Fruit fly (Drosophila melanogaster) whole organism, embryonic: ENCODE measurements around the gene CG5500.

Experiments
- Atf-2 ChIP-seq: fragments of 200-800 bp; sonication (Bioruptor generic); optimal IDR thresholded peaks from 2 replicates; lab custom pipeline; 2016; ENCODE audit warnings: missing biosample characterization, missing genetic modification characterization
- CG1024 ChIP-seq: fragments of 200-800 bp; sonication (Bioruptor generic); IDR thresholded peaks from 2 replicates; pipeline ENCODE4 v1.3.6; 2022; ENCODE audit warnings: missing biosample characterization, missing genetic modification characterization
- CG11560 ChIP-seq: fragments of 200-800 bp; sonication (Bioruptor generic); IDR thresholded peaks from 3 replicates; pipeline ENCODE4 v1.3.6; 2022; ENCODE audit warnings: missing biosample characterization, missing genetic modification characterization
- CG12744 ChIP-seq: fragments of 200-800 bp; sonication (Bioruptor generic); optimal IDR thresholded peaks from 2 replicates; lab custom pipeline; 2016; ENCODE audit warnings: missing biosample characterization, missing genetic modification characterization
- CG12942 ChIP-seq: fragments of 200-800 bp; sonication (Bioruptor generic); optimal IDR thresholded peaks from 3 replicates; lab custom pipeline; 2016; ENCODE audit warnings: missing biosample characterization, missing genetic modification characterization
- CG14860 ChIP-seq: fragments of 200-800 bp; sonication (Bioruptor generic); IDR thresholded peaks from 3 replicates; pipeline ENCODE4 v1.3.6; 2022; ENCODE audit warnings: missing biosample characterization, missing genetic modification characterization; ENCODE audit not compliant: partially characterized antibody
- CG17359 ChIP-seq: fragments of 200-800 bp; sonication (Bioruptor generic); optimal IDR thresholded peaks from 3 replicates; lab custom pipeline; 2018; ENCODE audit warnings: missing biosample characterization, mild to moderate bottlenecking, missing genetic modification characterization, moderate library complexity
- CG17829 ChIP-seq: fragments of 200-800 bp; optimal IDR thresholded peaks from 2 replicates; lab custom pipeline; 2019; ENCODE audit warnings: missing biosample characterization, mild to moderate bottlenecking, missing genetic modification characterization, moderate library complexity
- CG18011 ChIP-seq: fragments of 200-800 bp; sonication (Bioruptor generic); optimal IDR thresholded peaks from 2 replicates; lab custom pipeline; 2017; ENCODE audit warnings: missing biosample characterization, missing genetic modification characterization, mild to moderate bottlenecking, moderate library complexity, missing genotype
- CG18764 ChIP-seq: fragments of 200-800 bp; sonication (Bioruptor generic); optimal IDR thresholded peaks from 3 replicates; lab custom pipeline; 2016; ENCODE audit warnings: missing biosample characterization, missing genetic modification characterization
- CG2129 ChIP-seq: fragments of 200-800 bp; sonication (Bioruptor generic); IDR thresholded peaks from 2 replicates; pipeline ENCODE4 v1.3.6; 2022; ENCODE audit warnings: missing biosample characterization, missing genetic modification characterization; ENCODE audit not compliant: partially characterized antibody
- CG33557 ChIP-seq: fragments of 200-800 bp; sonication (Bioruptor generic); optimal IDR thresholded peaks from 2 replicates; lab custom pipeline; 2019; ENCODE audit warnings: missing biosample characterization, mild to moderate bottlenecking, missing genetic modification characterization, moderate library complexity
- CG3726 ChIP-seq: fragments of 200-800 bp; sonication (Bioruptor generic); IDR thresholded peaks from 3 replicates; pipeline ENCODE4, ENCODE4 v1.3.6; 2022; ENCODE audit warnings: missing biosample characterization, missing genetic modification characterization
- CG6175 ChIP-seq: fragments of 200-800 bp; sonication (Bioruptor generic); IDR thresholded peaks from 3 replicates; pipeline ENCODE4 v1.3.6; 2022; ENCODE audit warnings: missing biosample characterization, missing genetic modification characterization
- CG6254 ChIP-seq: fragments of 200-800 bp; sonication (Bioruptor generic); optimal IDR thresholded peaks from 3 replicates; lab custom pipeline; 2017; ENCODE audit warnings: mild to moderate bottlenecking, missing biosample characterization, missing genetic modification reagents, missing genetic modification characterization
- CG6791 ChIP-seq: fragments of 200-800 bp; sonication (Bioruptor generic); IDR thresholded peaks from 3 replicates; pipeline ENCODE4 v1.3.6; 2022; ENCODE audit warnings: missing biosample characterization, missing genetic modification characterization; ENCODE audit not compliant: partially characterized antibody
- CG7357 ChIP-seq: fragments of 200-800 bp; sonication (Bioruptor generic); IDR thresholded peaks from 3 replicates; pipeline ENCODE4 v1.3.6; 2022; ENCODE audit warnings: missing biosample characterization, missing genetic modification characterization
- CG7987 ChIP-seq: fragments of 200-800 bp; sonication (Bioruptor generic); optimal IDR thresholded peaks from 2 replicates; lab custom pipeline; 2018; ENCODE audit warnings: missing biosample characterization, mild to moderate bottlenecking, missing genetic modification characterization, moderate library complexity
- CG8290 ChIP-seq, 3 experiments: fragments of 200-800 bp; sonication (Bioruptor generic); optimal IDR thresholded peaks; 2 replicates each; lab custom pipeline; 2016 to 2019; ENCODE audit warnings: missing biosample characterization in 3 of 3, missing genetic modification characterization in 3 of 3, mild to moderate bottlenecking in 2 of 3, moderate library complexity in 1 of 3
- CG9932 ChIP-seq: fragments of 200-800 bp; sonication (Bioruptor generic); IDR thresholded peaks from 2 replicates; pipeline ENCODE4 v1.3.6; 2022; ENCODE audit warnings: missing biosample characterization, missing genetic modification characterization
- Dbx ChIP-seq: fragments of 200-800 bp; sonication (Bioruptor generic); IDR thresholded peaks from 3 replicates; pipeline ENCODE4 v1.3.6; 2022; ENCODE audit warnings: missing biosample characterization, missing genetic modification characterization
- Dip3 ChIP-seq: fragments of 200-800 bp; sonication (Bioruptor generic); optimal IDR thresholded peaks from 3 replicates; lab custom pipeline; 2016; ENCODE audit warnings: missing biosample characterization, missing genetic modification characterization
- H15 ChIP-seq: fragments of 200-800 bp; sonication (Bioruptor generic); IDR thresholded peaks from 3 replicates; pipeline ENCODE4 v1.3.6; 2022; ENCODE audit warnings: missing biosample characterization, missing genetic modification characterization
- HLH3B ChIP-seq: fragments of 200-800 bp; sonication (Bioruptor generic); IDR thresholded peaks from 2 replicates; pipeline ENCODE4 v1.3.6; 2022; ENCODE audit warnings: missing biosample characterization, missing genetic modification characterization
- HLH54F ChIP-seq: fragments of 200-800 bp; sonication (Bioruptor generic); optimal IDR thresholded peaks from 3 replicates; lab custom pipeline; 2016; ENCODE audit warnings: missing biosample characterization, missing genetic modification characterization
- Hand ChIP-seq: fragments of 200-800 bp; sonication (Bioruptor generic); optimal IDR thresholded peaks from 2 replicates; lab custom pipeline; 2017; ENCODE audit warnings: mild to moderate bottlenecking, missing biosample characterization, missing genetic modification reagents, missing genetic modification characterization
- Hr51 ChIP-seq, 2 experiments: fragments of 200-800 bp; sonication (Bioruptor generic); optimal IDR thresholded peaks; 2 replicates in 1 of 2; 3 replicates in 1 of 2; lab custom pipeline; 2016 to 2018; ENCODE audit warnings: missing biosample characterization in 2 of 2, missing genetic modification characterization in 2 of 2, mild to moderate bottlenecking in 1 of 2, moderate library complexity in 1 of 2
- Lhr ChIP-seq: fragments of 200-800 bp; sonication (Bioruptor generic); optimal IDR thresholded peaks from 3 replicates; lab custom pipeline; 2017; ENCODE audit warnings: mild to moderate bottlenecking, missing biosample characterization, missing genetic modification reagents, missing genetic modification characterization
- Med ChIP-seq: fragments of 200-800 bp; sonication (Bioruptor generic); peaks from one replicate; lab custom pipeline; 2016; ENCODE audit warnings: missing biosample characterization, missing genetic modification characterization, mild to moderate bottlenecking, inconsistent platforms, moderate library complexity
- Opbp ChIP-seq: fragments of 200-800 bp; sonication (Bioruptor generic); IDR thresholded peaks from 3 replicates; pipeline ENCODE4 v1.3.6; 2022; ENCODE audit warnings: missing biosample characterization, missing genetic modification characterization; ENCODE audit not compliant: partially characterized antibody
- Poxn ChIP-seq: fragments of 200-800 bp; sonication (Bioruptor generic); IDR thresholded peaks from 2 replicates; pipeline ENCODE4 v1.3.6; 2022; ENCODE audit warnings: missing biosample characterization, missing genetic modification characterization
- Sin3A ChIP-seq: fragments of >200 bp; optimal IDR thresholded peaks from 2 replicates; lab custom pipeline; 2018
- Tbp ChIP-seq: fragments of >200 bp; optimal IDR thresholded peaks from 2 replicates; lab custom pipeline; 2018; ENCODE audit warnings: missing biosample characterization, missing genetic modification characterization
- Usf ChIP-seq: fragments of 200-800 bp; sonication (Bioruptor generic); optimal IDR thresholded peaks from 2 replicates; lab custom pipeline; 2017; ENCODE audit warnings: missing genotype, missing biosample characterization, missing genetic modification characterization
- ac ChIP-seq: fragments of 200-800 bp; sonication (Bioruptor generic); optimal IDR thresholded peaks from 3 replicates; lab custom pipeline; 2017; ENCODE audit warnings: missing biosample characterization, mild to moderate bottlenecking, missing genetic modification characterization
- bowl ChIP-seq: fragments of 200-800 bp; sonication (Bioruptor generic); IDR thresholded peaks from 2 replicates; pipeline ENCODE4 v1.3.6; 2022; ENCODE audit warnings: missing biosample characterization, missing genetic modification characterization
- cas ChIP-seq: fragments of 200-800 bp; sonication (Bioruptor generic); IDR thresholded peaks from 2 replicates; pipeline ENCODE4 v1.3.6; 2022; ENCODE audit warnings: missing biosample characterization, missing genetic modification characterization
- danr ChIP-seq: fragments of 200-800 bp; sonication (Bioruptor generic); IDR thresholded peaks from 2 replicates; pipeline ENCODE4 v1.3.6; 2022; ENCODE audit warnings: missing biosample characterization, missing genetic modification characterization
- emc ChIP-seq: fragments of 200-800 bp; sonication (Bioruptor generic); optimal IDR thresholded peaks from 2 replicates; lab custom pipeline; 2016; ENCODE audit warnings: missing biosample characterization, missing genetic modification characterization
- ems ChIP-seq: fragments of 200-800 bp; sonication (Bioruptor generic); optimal IDR thresholded peaks from 3 replicates; lab custom pipeline; 2016; ENCODE audit warnings: missing biosample characterization, missing genetic modification characterization
- fu2 ChIP-seq: fragments of 200-800 bp; sonication (Bioruptor generic); optimal IDR thresholded peaks from 2 replicates; lab custom pipeline; 2016; ENCODE audit warnings: missing biosample characterization, missing genetic modification characterization
- gce ChIP-seq: fragments of 200-800 bp; sonication (Bioruptor generic); IDR thresholded peaks from 3 replicates; pipeline ENCODE4 v1.3.6; 2022; ENCODE audit warnings: missing biosample characterization, missing genetic modification characterization
- ham ChIP-seq: fragments of 200-800 bp; sonication (Bioruptor generic); IDR thresholded peaks from 2 replicates; pipeline ENCODE4 v1.3.6; 2022; ENCODE audit warnings: missing biosample characterization, missing genetic modification characterization
- insv ChIP-seq, 2 experiments: fragments of 200-800 bp; sonication (Bioruptor generic); optimal IDR thresholded peaks; 3 replicates each; lab custom pipeline; 2016 to 2018; ENCODE audit warnings: missing biosample characterization in 2 of 2, missing genetic modification characterization in 2 of 2
- kah ChIP-seq: fragments of 200-800 bp; sonication (Bioruptor generic); optimal IDR thresholded peaks from 2 replicates; lab custom pipeline; 2018; ENCODE audit warnings: missing biosample characterization, mild to moderate bottlenecking, missing genetic modification characterization
- lab ChIP-seq: fragments of 200-800 bp; sonication (Bioruptor generic); optimal IDR thresholded peaks from 3 replicates; lab custom pipeline; 2017; ENCODE audit warnings: missing biosample characterization, missing genetic modification characterization, mild to moderate bottlenecking, moderate library complexity, missing genetic modification reagents
- pb ChIP-seq: fragments of 200-800 bp; sonication (Bioruptor generic); optimal IDR thresholded peaks from 3 replicates; lab custom pipeline; 2016; ENCODE audit warnings: missing biosample characterization, missing genetic modification characterization
- pum ChIP-seq: fragments of 200-800 bp; sonication (Bioruptor generic); optimal IDR thresholded peaks from 2 replicates; lab custom pipeline; 2016; ENCODE audit warnings: missing biosample characterization, missing genetic modification characterization
- vfl ChIP-seq: fragments of 200-800 bp; sonication (Bioruptor generic); optimal IDR thresholded peaks from 2 replicates; lab custom pipeline; 2016; ENCODE audit warnings: missing biosample characterization, missing genetic modification characterization
- vvl ChIP-seq: fragments of 200-800 bp; sonication (Bioruptor generic); IDR thresholded peaks from 2 replicates; pipeline ENCODE4 v1.3.6; 2022; ENCODE audit warnings: missing biosample characterization, missing genetic modification characterization
- yki ChIP-seq: fragments of >200 bp; optimal IDR thresholded peaks from 3 replicates; lab custom pipeline; 2018

Gene CG5500

DNA sequence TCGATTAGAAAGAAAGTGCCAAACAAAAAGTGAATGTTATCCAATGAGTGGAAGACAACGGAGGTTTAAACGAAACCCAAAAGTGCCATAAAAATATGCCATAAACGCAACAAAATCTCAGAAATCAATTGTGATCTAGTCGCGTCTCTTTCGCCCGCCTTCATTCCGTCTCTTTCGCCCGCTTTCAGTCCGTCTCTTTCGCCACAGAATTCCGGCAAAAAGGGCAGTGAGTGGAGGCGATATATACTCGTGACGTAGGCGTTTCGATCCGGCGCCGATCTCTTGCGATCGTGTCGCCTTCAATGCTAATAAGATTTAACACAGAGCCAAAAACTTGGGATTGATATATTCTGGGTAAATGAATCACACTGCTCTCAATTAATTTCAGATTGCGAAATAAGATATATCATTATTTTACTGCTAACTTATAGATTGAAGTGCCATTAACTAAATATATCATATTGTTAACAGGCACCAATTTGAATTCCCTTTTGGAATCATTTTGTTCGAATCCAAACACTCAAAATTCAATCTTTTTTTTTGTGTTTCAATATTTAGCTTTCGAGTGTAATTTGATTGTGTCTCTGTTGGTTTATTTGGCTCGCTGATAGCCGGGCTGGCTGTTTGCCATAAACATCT is 11.8 kb downstream of the CG5500 start (continued):
- TF ChIP-seq Tbp (no peak), Opbp (no peak), Med (GFP tag; lab: Kevin White, UChicago) (peak; percentile 88), Sin3A (lab: Kevin White, UChicago) (no peak), Poxn (GFP tag; lab: Robert Waterston, UW) (no peak), insv (GFP tag; optimal IDR thresholded peaks at IDR 0.05; lab: Kevin White, UChicago) (no peak), CG18011 (GFP tag; lab: Kevin White, UChicago) (no peak), Lhr (GFP tag; lab: Kevin White, UChicago) (no peak), Dbx (GFP tag; lab: Robert Waterston, UW) (no peak), HLH54F (GFP tag; lab: Kevin White, UChicago) (no peak), CG7987 (GFP tag; lab: Kevin White, UChicago) (no peak), CG3726 (GFP tag; lab: Robert Waterston, UW) (no peak), ac (GFP tag; lab: Kevin White, UChicago) (no peak), HLH3B (GFP tag; lab: Robert Waterston, UW) (no peak), Atf-2 (GFP tag; lab: Kevin White, UChicago) (no peak), CG9932 (GFP tag; lab: Robert Waterston, UW) (peak; percentile 52), vfl (no peak), CG17829 (tag; lab: Kevin White, UChicago) (peak; percentile 39), Hand (GFP tag; lab: Kevin White, UChicago) (no peak), CG18764 (GFP tag; lab: Kevin White, UChicago) (peak; percentile 7), emc (GFP tag; lab: Kevin White, UChicago) (no peak), bowl (GFP tag; lab: Robert Waterston, UW) (no peak), CG1024 (no peak), ems (GFP tag; lab: Kevin White, UChicago) (no peak), CG17359 (tag; lab: Kevin White, UChicago) (peak; percentile 25), pum (GFP tag; lab: Kevin White, UChicago) (peak; percentile 51), Hr51 (GFP tag; optimal IDR thresholded peaks at IDR 0.05; lab: Kevin White, UChicago) (peak; percentile 1 to 66), CG33557 (GFP tag; lab: Kevin White, UChicago) (no peak), kah (GFP tag; lab: Kevin White, UChicago) (no peak), CG12744 (GFP tag; lab: Kevin White, UChicago) (peak; percentile 40), cas (GFP tag; lab: Robert Waterston, UW) (no peak), lab (GFP tag; lab: Kevin White, UChicago) (peak; percentile 57), CG7357 (no peak), CG11560 (no peak), fu2 (GFP tag; lab: Kevin White, UChicago) (no peak), CG6254 (GFP tag; lab: Kevin White, UChicago) (no peak), yki (lab: Kevin White, UChicago) (no peak), CG2129 (GFP tag; lab: Robert Waterston, UW) (no peak), CG6175 (0 out of 3 replicates have a peak, but pooled peaks have one; percentile 28), CG6791 (GFP tag; lab: Robert Waterston, UW) (no peak), Usf (no peak), H15 (GFP tag; lab: Robert Waterston, UW) (no peak), vvl (GFP tag; lab: Robert Waterston, UW) (no peak), Dip3 (GFP tag; lab: Kevin White, UChicago) (no peak), danr (no peak), CG12942 (GFP tag; lab: Kevin White, UChicago) (peak; percentile 18), CG14860 (GFP tag; lab: Robert Waterston, UW) (no peak), pb (no peak), CG8290 (GFP tag; optimal IDR thresholded peaks at IDR 0.05; lab: Kevin White, UChicago) (no peak), CG8290 (tag; optimal IDR thresholded peaks at IDR 0.05; lab: Kevin White, UChicago) (peak in 1 of 2 experiments; percentile 18), ham (GFP tag; lab: Robert Waterston, UW) (no peak), gce (GFP tag; lab: Robert Waterston, UW) (no peak)
